Fruit fly (Drosophila melanogaster) whole organism, embryonic: Measurements from ENCODE around the gene CG13252.

ENCODE experiments used
- Bteb2 ChIP-seq: fragments of 200-800 bp; sonication (Bioruptor generic); optimal IDR thresholded peaks from 2 replicates; lab custom pipeline; 2016; ENCODE audit warnings: missing biosample characterization, missing genetic modification characterization
- CG11085 ChIP-seq: fragments of 200-800 bp; sonication (Bioruptor generic); IDR thresholded peaks from 2 replicates; pipeline ENCODE4 v1.3.6; 2022; ENCODE audit warnings: missing biosample characterization, missing genetic modification characterization
- CG11504 ChIP-seq: fragments of 200-800 bp; sonication (Bioruptor generic); optimal IDR thresholded peaks from 3 replicates; lab custom pipeline; 2019; ENCODE audit warnings: missing biosample characterization, mild to moderate bottlenecking, missing genetic modification characterization, moderate library complexity
- CG12236 ChIP-seq: fragments of 200-800 bp; sonication (Bioruptor generic); optimal IDR thresholded peaks from 2 replicates; lab custom pipeline; 2016; ENCODE audit warnings: missing biosample characterization, missing genetic modification characterization
- CG14965 ChIP-seq: fragments of 200-800 bp; sonication (Bioruptor generic); optimal IDR thresholded peaks from 2 replicates; lab custom pipeline; 2016; ENCODE audit warnings: missing biosample characterization, missing genetic modification characterization, borderline replicate concordance
- CG1529 ChIP-seq: fragments of 200-800 bp; sonication (Bioruptor generic); optimal IDR thresholded peaks from 3 replicates; lab custom pipeline; 2018; ENCODE audit warnings: missing biosample characterization, missing genetic modification characterization
- CG15696 ChIP-seq: fragments of 200-800 bp; sonication (Bioruptor generic); optimal IDR thresholded peaks from 2 replicates; lab custom pipeline; 2019; ENCODE audit warnings: missing biosample characterization, mild to moderate bottlenecking, missing genetic modification characterization, moderate library complexity
- CG17328 ChIP-seq: fragments of 200-800 bp; sonication (Bioruptor generic); IDR thresholded peaks from 2 replicates; pipeline ENCODE4 v1.3.6; 2022; ENCODE audit warnings: missing biosample characterization, missing genetic modification characterization
- CG17385 ChIP-seq: fragments of 200-800 bp; sonication (Bioruptor generic); optimal IDR thresholded peaks from 3 replicates; lab custom pipeline; 2018; ENCODE audit warnings: missing biosample characterization, mild to moderate bottlenecking, missing genetic modification characterization
- CG18599 ChIP-seq: fragments of 200-800 bp; sonication (Bioruptor generic); optimal IDR thresholded peaks from 3 replicates; lab custom pipeline; 2017; ENCODE audit warnings: missing biosample characterization, missing genetic modification characterization, mild to moderate bottlenecking, moderate library complexity, missing genetic modification reagents
- CG2116 ChIP-seq: fragments of 200-800 bp; sonication (Bioruptor generic); optimal IDR thresholded peaks from 3 replicates; lab custom pipeline; 2018; ENCODE audit warnings: missing biosample characterization, mild to moderate bottlenecking, missing genetic modification characterization
- CG33213 ChIP-seq: fragments of 200-800 bp; sonication (Bioruptor generic); optimal IDR thresholded peaks from 3 replicates; lab custom pipeline; 2016; ENCODE audit warnings: missing biosample characterization, missing genetic modification characterization
- CG3995 ChIP-seq: fragments of 200-800 bp; sonication (Bioruptor generic); optimal IDR thresholded peaks from 3 replicates; lab custom pipeline; 2016; ENCODE audit warnings: missing biosample characterization, missing genetic modification characterization
- CG4328 ChIP-seq: fragments of 200-800 bp; sonication (Bioruptor generic); optimal IDR thresholded peaks from 3 replicates; lab custom pipeline; 2017; ENCODE audit warnings: missing biosample characterization, missing genetic modification reagents, missing genetic modification characterization
- CG4617 ChIP-seq: fragments of 200-800 bp; sonication (Bioruptor generic); optimal IDR thresholded peaks from 3 replicates; lab custom pipeline; 2016; ENCODE audit warnings: missing biosample characterization, missing genetic modification characterization, borderline replicate concordance
- CG6813 ChIP-seq: fragments of 200-800 bp; sonication (Bioruptor generic); optimal IDR thresholded peaks from 2 replicates; lab custom pipeline; 2017; ENCODE audit warnings: missing biosample characterization, missing genetic modification characterization, mild to moderate bottlenecking, moderate library complexity, missing genetic modification reagents
- CG8359 ChIP-seq: fragments of 200-800 bp; sonication (Bioruptor generic); optimal IDR thresholded peaks from 2 replicates; lab custom pipeline; 2017; ENCODE audit warnings: missing biosample characterization, mild to moderate bottlenecking, missing genetic modification characterization, borderline replicate concordance
- CG8478 ChIP-seq: fragments of >200 bp; optimal IDR thresholded peaks from 2 replicates; lab custom pipeline; 2018
- CG8944 ChIP-seq: fragments of 200-800 bp; sonication (Bioruptor generic); optimal IDR thresholded peaks from 3 replicates; lab custom pipeline; 2016; ENCODE audit warnings: missing biosample characterization, missing genetic modification characterization
- CkIIα-i1 ChIP-seq: fragments of 200-800 bp; sonication (Bioruptor generic); IDR thresholded peaks from 2 replicates; pipeline ENCODE4 v1.3.6; 2022; ENCODE audit warnings: missing biosample characterization, missing genetic modification characterization
- CoRest ChIP-seq: fragments of 200-800 bp; sonication (Bioruptor generic); optimal IDR thresholded peaks from 3 replicates; lab custom pipeline; 2018; ENCODE audit warnings: missing biosample characterization, mild to moderate bottlenecking, missing genetic modification characterization, moderate library complexity
- Dek ChIP-seq: fragments of 200-800 bp; sonication (Bioruptor generic); optimal IDR thresholded peaks from 3 replicates; lab custom pipeline; 2019; ENCODE audit warnings: missing biosample characterization, mild to moderate bottlenecking, missing genetic modification characterization, moderate library complexity
- Dfd ChIP-seq, 2 experiments: fragments of >200 bp; optimal IDR thresholded peaks; 2 replicates each; lab custom pipeline; 2017; ENCODE audit warnings: missing biosample characterization in 2 of 2, missing genetic modification characterization in 2 of 2
- Ets97D ChIP-seq: fragments of 200-800 bp; sonication (Bioruptor generic); optimal IDR thresholded peaks from 3 replicates; lab custom pipeline; 2016; ENCODE audit warnings: missing biosample characterization, missing genetic modification characterization
- HHEX ChIP-seq: fragments of 200-800 bp; sonication (Bioruptor generic); optimal IDR thresholded peaks from 3 replicates; lab custom pipeline; 2017; ENCODE audit warnings: missing biosample characterization, mild to moderate bottlenecking, missing genetic modification characterization, missing genetic modification reagents
- HLH54F ChIP-seq: fragments of 200-800 bp; sonication (Bioruptor generic); optimal IDR thresholded peaks from 3 replicates; lab custom pipeline; 2016; ENCODE audit warnings: missing biosample characterization, missing genetic modification characterization
- MESR4 ChIP-seq: fragments of 200-800 bp; sonication (Bioruptor generic); optimal IDR thresholded peaks from 2 replicates; lab custom pipeline; 2018; ENCODE audit warnings: missing biosample characterization, mild to moderate bottlenecking, missing genetic modification characterization, moderate library complexity
- NfI ChIP-seq: fragments of 200-800 bp; sonication (Bioruptor generic); optimal IDR thresholded peaks from 3 replicates; lab custom pipeline; 2018; ENCODE audit warnings: missing biosample characterization, mild to moderate bottlenecking, missing genetic modification characterization, moderate library complexity
- Oli ChIP-seq: fragments of 200-800 bp; sonication (Bioruptor generic); optimal IDR thresholded peaks from 2 replicates; lab custom pipeline; 2018; ENCODE audit warnings: missing biosample characterization, mild to moderate bottlenecking, missing genetic modification characterization, moderate library complexity
- TFAM ChIP-seq: fragments of 200-800 bp; sonication (Bioruptor generic); optimal IDR thresholded peaks from 2 replicates; lab custom pipeline; 2017; ENCODE audit warnings: missing biosample characterization, missing genetic modification characterization, inconsistent platforms
- cas ChIP-seq: fragments of 200-800 bp; sonication (Bioruptor generic); IDR thresholded peaks from 2 replicates; pipeline ENCODE4 v1.3.6; 2022; ENCODE audit warnings: missing biosample characterization, missing genetic modification characterization
- corto ChIP-seq: fragments of 200-800 bp; sonication (Bioruptor generic); optimal IDR thresholded peaks from 2 replicates; lab custom pipeline; 2016; ENCODE audit warnings: missing biosample characterization, mild to moderate bottlenecking, missing genetic modification characterization, moderate library complexity
- crol ChIP-seq: fragments of 200-800 bp; sonication (Bioruptor generic); IDR thresholded peaks from 2 replicates; pipeline ENCODE4 v1.3.6; 2022; ENCODE audit warnings: missing biosample characterization, missing genetic modification characterization
- dan ChIP-seq: fragments of 200-800 bp; sonication (Bioruptor generic); IDR thresholded peaks from 2 replicates; pipeline ENCODE4 v1.3.6; 2022; ENCODE audit warnings: missing biosample characterization, missing genetic modification characterization
- gcm2 ChIP-seq: fragments of 200-800 bp; sonication (Bioruptor generic); optimal IDR thresholded peaks from 2 replicates; lab custom pipeline; 2016; ENCODE audit warnings: missing biosample characterization, missing genetic modification characterization
- gsb ChIP-seq: fragments of 200-800 bp; sonication (Bioruptor generic); IDR thresholded peaks from 2 replicates; pipeline ENCODE4 v1.3.6; 2022; ENCODE audit warnings: missing biosample characterization, missing genetic modification characterization
- insv ChIP-seq, 2 experiments: fragments of 200-800 bp; sonication (Bioruptor generic); optimal IDR thresholded peaks; 3 replicates each; lab custom pipeline; 2016 to 2018; ENCODE audit warnings: missing biosample characterization in 2 of 2, missing genetic modification characterization in 2 of 2
- ken ChIP-seq: fragments of 200-800 bp; sonication (Bioruptor generic); IDR thresholded peaks from 3 replicates; pipeline ENCODE4 v1.3.6; 2022; ENCODE audit warnings: missing biosample characterization, missing genetic modification characterization
- kni ChIP-seq: fragments of 200-800 bp; sonication (Bioruptor generic); optimal IDR thresholded peaks from 3 replicates; lab custom pipeline; 2017; ENCODE audit warnings: mild to moderate bottlenecking, missing biosample characterization, missing genetic modification reagents, missing genetic modification characterization
- nmo ChIP-seq: fragments of 200-800 bp; sonication (Bioruptor generic); optimal IDR thresholded peaks from 2 replicates; lab custom pipeline; 2018; ENCODE audit warnings: missing biosample characterization, mild to moderate bottlenecking, missing genetic modification characterization, moderate library complexity
- otp ChIP-seq: fragments of 200-800 bp; sonication (Bioruptor generic); IDR thresholded peaks from 3 replicates; pipeline ENCODE4, ENCODE4 v1.3.6; 2022; ENCODE audit warnings: missing biosample characterization, missing genetic modification characterization
- pfk ChIP-seq: fragments of 200-800 bp; sonication (Bioruptor generic); optimal IDR thresholded peaks from 2 replicates; lab custom pipeline; 2018; ENCODE audit warnings: missing biosample characterization, mild to moderate bottlenecking, missing genetic modification characterization, moderate library complexity
- pho ChIP-seq: fragments of 200-800 bp; sonication (Bioruptor generic); optimal IDR thresholded peaks from 2 replicates; lab custom pipeline; 2016; ENCODE audit warnings: missing biosample characterization, missing genetic modification characterization
- sc ChIP-seq, 3 experiments: fragments of >200 bp in 2 of 3; fragments of 200-800 bp in 1 of 3; sonication (Bioruptor generic) in 1 of 3; optimal IDR thresholded peaks; 2 replicates in 2 of 3; 3 replicates in 1 of 3; lab custom pipeline; 2017; ENCODE audit warnings: mild to moderate bottlenecking in 1 of 3, missing biosample characterization in 1 of 3, missing genetic modification characterization in 1 of 3, missing genetic modification reagents in 1 of 3
- scrt ChIP-seq: fragments of 200-800 bp; sonication (Bioruptor generic); optimal IDR thresholded peaks from 2 replicates; lab custom pipeline; 2018; ENCODE audit warnings: missing biosample characterization, mild to moderate bottlenecking, missing genetic modification characterization, moderate library complexity
- stwl ChIP-seq: fragments of 200-800 bp; sonication (Bioruptor generic); optimal IDR thresholded peaks from 3 replicates; lab custom pipeline; 2018; ENCODE audit warnings: missing biosample characterization, mild to moderate bottlenecking, missing genetic modification characterization, moderate library complexity
- trh ChIP-seq: fragments of 200-800 bp; sonication (Bioruptor generic); optimal IDR thresholded peaks from 2 replicates; lab custom pipeline; 2016; ENCODE audit warnings: missing biosample characterization, missing genetic modification characterization
- twi ChIP-seq: fragments of 200-800 bp; optimal IDR thresholded peaks from 2 replicates; lab custom pipeline; 2019; ENCODE audit warnings: missing biosample characterization, mild to moderate bottlenecking, missing genetic modification characterization, moderate library complexity
- unc-4 ChIP-seq: fragments of 200-800 bp; sonication (Bioruptor generic); IDR thresholded peaks from 2 replicates; pipeline ENCODE4 v1.3.6; 2022; ENCODE audit warnings: missing biosample characterization, missing genetic modification characterization; ENCODE audit not compliant: partially characterized antibody
- z ChIP-seq: fragments of 200-800 bp; sonication (Bioruptor generic); IDR thresholded peaks from 3 replicates; pipeline ENCODE4 v1.3.6; 2022; ENCODE audit warnings: missing biosample characterization, missing genetic modification characterization

CG13252 gene

DNA sequence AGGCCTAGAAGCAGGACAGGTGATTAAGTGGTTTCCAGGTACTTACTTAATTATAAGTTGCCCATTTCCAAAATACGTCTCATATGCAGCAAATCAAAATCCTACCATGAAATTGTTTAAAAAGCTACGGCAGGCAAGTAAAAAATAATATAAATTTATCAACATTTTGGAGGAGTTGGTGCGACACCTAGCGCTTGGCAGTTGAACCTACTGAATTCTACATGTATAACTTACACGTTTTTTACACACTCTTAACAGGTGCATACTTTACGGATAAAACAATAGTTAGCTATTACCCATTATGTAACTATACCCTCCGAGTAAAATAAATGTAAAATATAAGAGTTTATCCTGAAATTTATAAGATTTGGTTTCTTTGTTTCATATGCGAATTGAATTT, 19.0 kb upstream of the CG13252 start (continued):
- TF ChIP-seq otp (GFP tag; lab: Robert Waterston, UW) (no peak), CG14965 (peak; percentile 99), Bteb2 (peak; percentile 48), corto (no peak), CG8478 (lab: Kevin White, UChicago) (no peak), z (GFP tag; lab: Robert Waterston, UW) (no peak), MESR4 (GFP tag; lab: Kevin White, UChicago) (no peak), CG2116 (GFP tag; lab: Kevin White, UChicago) (peak; percentile 34), nmo (GFP tag; lab: Kevin White, UChicago) (peak; percentile 53), pho (GFP tag; lab: Kevin White, UChicago) (peak; percentile 30), dan (GFP tag; lab: Robert Waterston, UW) (no peak), Dfd (GFP tag; optimal IDR thresholded peaks at IDR 0.05; lab: Kevin White, UChicago) (no peak), CG17385 (GFP tag; lab: Kevin White, UChicago) (peak; percentile 51), CG3995 (GFP tag; lab: Kevin White, UChicago) (no peak), CG8944 (peak; percentile 57), CG4328 (GFP tag; lab: Kevin White, UChicago) (no peak), TFAM (GFP tag; lab: Kevin White, UChicago) (no peak), gsb (GFP tag; lab: Robert Waterston, UW) (no peak; the same call in 1 of the 2 replicates), CG4617 (peak; percentile 11), crol (GFP tag; lab: Robert Waterston, UW) (no peak), ken (GFP tag; lab: Robert Waterston, UW) (no peak; the same call in 2 of the 3 replicates), CG15696 (peak; percentile 57), twi (tag; lab: Kevin White, UChicago) (peak; percentile 40), Oli (tag; lab: Kevin White, UChicago) (peak; percentile 56), HLH54F (GFP tag; lab: Kevin White, UChicago) (peak; percentile 41), CG1529 (GFP tag; lab: Kevin White, UChicago) (peak; percentile 34), pfk (GFP tag; lab: Kevin White, UChicago) (no peak), Ets97D (GFP tag; lab: Kevin White, UChicago) (peak; percentile 10), unc-4 (GFP tag; lab: Robert Waterston, UW) (no peak), CG11504 (tag; lab: Kevin White, UChicago) (peak; percentile 63), CG8359 (GFP tag; lab: Kevin White, UChicago) (no peak), CoRest (tag; lab: Kevin White, UChicago) (peak; percentile 61), CG17328 (peak; percentile 23; the same call in 1 of the 2 replicates), scrt (GFP tag; lab: Kevin White, UChicago) (peak; percentile 25), insv (GFP tag; optimal IDR thresholded peaks at IDR 0.05; lab: Kevin White, UChicago) (peak in 1 of 2 experiments; percentile 66), gcm2 (peak; percentile 34), CG18599 (GFP tag; lab: Kevin White, UChicago) (peak; percentile 10), CG6813 (GFP tag; lab: Kevin White, UChicago) (peak; percentile 6), NfI (GFP tag; lab: Kevin White, UChicago) (peak; percentile 74), CG11085 (GFP tag; lab: Robert Waterston, UW) (peak; percentile 59), HHEX (peak; percentile 49), sc (optimal IDR thresholded peaks at IDR 0.05; lab: Kevin White, UChicago) (no peak), sc (GFP tag; optimal IDR thresholded peaks at IDR 0.05; lab: Kevin White, UChicago) (peak; percentile 60), stwl (tag; lab: Kevin White, UChicago) (peak; percentile 50), Dek (peak; percentile 63), CG12236 (GFP tag; lab: Kevin White, UChicago) (peak; percentile 18), trh (no peak), CG33213 (GFP tag; lab: Kevin White, UChicago) (peak; percentile 77), CkIIα-i1 (GFP tag; lab: Robert Waterston, UW) (no peak), cas (GFP tag; lab: Robert Waterston, UW) (no peak), kni (GFP tag; lab: Kevin White, UChicago) (no peak)
